Fruit fly (Drosophila melanogaster): ENCODE results near the gene CG11600.

DNA sequence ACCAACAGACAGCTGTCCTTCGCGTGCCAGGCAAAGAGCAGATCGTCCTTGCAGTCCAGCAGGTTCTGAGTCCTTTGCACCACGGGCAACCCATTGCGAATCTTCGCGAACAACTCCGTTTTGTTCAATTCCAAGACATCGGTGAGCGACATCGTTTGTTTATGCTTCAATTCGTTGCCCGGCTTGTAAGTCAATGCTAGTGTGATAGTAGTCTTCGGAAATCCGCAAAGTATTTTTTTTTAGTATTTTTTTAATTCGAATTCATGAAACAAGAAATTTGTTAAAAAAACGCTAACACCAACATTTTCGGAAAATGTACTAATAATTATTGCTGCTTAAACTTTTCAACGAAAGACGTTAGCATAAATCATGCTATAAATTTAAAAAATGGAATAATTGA is 42.5 kb downstream of the CG11600 start, which contains the start of gene mbo:
- TF ChIP-seq CG34406 (GFP tag; optimal IDR thresholded peaks at IDR 0.05) = no peak
- TF ChIP-seq Lpt (GFP tag; optimal IDR thresholded peaks at IDR 0.05) = no peak
- TF ChIP-seq Blimp-1 (GFP tag; optimal IDR thresholded peaks at IDR 0.05) = no peak
- TF ChIP-seq CG8632 (GFP tag; optimal IDR thresholded peaks at IDR 0.05) = no peak
- TF ChIP-seq pdm3 (GFP tag; optimal IDR thresholded peaks at IDR 0.05) = no peak
- no peak for TF ChIP-seq CG11762 (GFP tag; optimal IDR thresholded peaks at IDR 0.05; ENCODE audit: insufficient read depth)
- TF ChIP-seq CG8119 (GFP tag; IDR thresholded peaks at IDR 0.05) = no peak
- TF ChIP-seq CG7368 (GFP tag; optimal IDR thresholded peaks at IDR 0.05) = no peak
- TF ChIP-seq CG4318 (GFP tag; optimal IDR thresholded peaks at IDR 0.05) = no peak
- no peak for TF ChIP-seq Hr39 (GFP tag; optimal IDR thresholded peaks at IDR 0.05)
- TF ChIP-seq Met (GFP tag; optimal IDR thresholded peaks at IDR 0.05) = no peak
- no peak for TF ChIP-seq ss (GFP tag; optimal IDR thresholded peaks at IDR 0.05)
